Fruit fly (Drosophila melanogaster) whole organism, embryonic: Measurements from ENCODE around the gene DEF8.

Experiments used
- Antp ChIP-seq: fragments of 200-800 bp; sonication (Bioruptor generic); optimal IDR thresholded peaks from 3 replicates; lab custom pipeline; 2016; ENCODE audit warnings: missing biosample characterization, missing genetic modification characterization
- B-H2 ChIP-seq: fragments of 200-800 bp; sonication (Bioruptor generic); optimal IDR thresholded peaks from 2 replicates; lab custom pipeline; 2018; ENCODE audit warnings: missing biosample characterization, mild to moderate bottlenecking, missing genetic modification characterization
- Bteb2 ChIP-seq: fragments of 200-800 bp; sonication (Bioruptor generic); optimal IDR thresholded peaks from 2 replicates; lab custom pipeline; 2016; ENCODE audit warnings: missing biosample characterization, missing genetic modification characterization
- CG10959 ChIP-seq: fragments of 200-800 bp; sonication (Bioruptor generic); IDR thresholded peaks from 2 replicates; pipeline ENCODE4 v1.3.6; 2022; ENCODE audit warnings: missing biosample characterization, missing genetic modification characterization
- CG11504 ChIP-seq: fragments of 200-800 bp; sonication (Bioruptor generic); optimal IDR thresholded peaks from 3 replicates; lab custom pipeline; 2019; ENCODE audit warnings: missing biosample characterization, mild to moderate bottlenecking, missing genetic modification characterization, moderate library complexity
- CG12219 ChIP-seq: fragments of 200-800 bp; sonication (Bioruptor generic); optimal IDR thresholded peaks from 3 replicates; lab custom pipeline; 2018; ENCODE audit warnings: missing biosample characterization, mild to moderate bottlenecking, missing genetic modification characterization
- CG13624 ChIP-seq: fragments of 200-800 bp; sonication (Bioruptor generic); optimal IDR thresholded peaks from 2 replicates; lab custom pipeline; 2016; ENCODE audit warnings: missing biosample characterization, missing genetic modification characterization
- CG14014 ChIP-seq: fragments of 200-800 bp; sonication (Bioruptor generic); IDR thresholded peaks from 2 replicates; pipeline ENCODE4 v1.3.6; 2022; ENCODE audit warnings: missing biosample characterization, missing genetic modification characterization
- CG16779 ChIP-seq: fragments of 200-800 bp; sonication (Bioruptor generic); IDR thresholded peaks from 2 replicates; pipeline ENCODE4 v1.3.6; 2022; ENCODE audit warnings: missing biosample characterization, missing genetic modification characterization
- CG17802 ChIP-seq: fragments of 200-800 bp; sonication (Bioruptor generic); optimal IDR thresholded peaks from 2 replicates; lab custom pipeline; 2018; ENCODE audit warnings: missing biosample characterization, mild to moderate bottlenecking, missing genetic modification characterization, moderate library complexity
- CG17912 ChIP-seq: fragments of 200-800 bp; sonication (Bioruptor generic); optimal IDR thresholded peaks from 2 replicates; lab custom pipeline; 2018; ENCODE audit warnings: missing biosample characterization, mild to moderate bottlenecking, missing genetic modification characterization
- CG2120 ChIP-seq: fragments of 200-800 bp; sonication (Bioruptor generic); optimal IDR thresholded peaks from 3 replicates; lab custom pipeline; 2016; ENCODE audit warnings: missing biosample characterization, missing genetic modification characterization
- CG2875 ChIP-seq: fragments of 200-800 bp; sonication (Bioruptor generic); optimal IDR thresholded peaks from 2 replicates; lab custom pipeline; 2017; ENCODE audit warnings: missing biosample characterization, mild to moderate bottlenecking, missing genetic modification characterization, missing genetic modification reagents
- CG31388 ChIP-seq: fragments of 200-800 bp; sonication (Bioruptor generic); optimal IDR thresholded peaks from 2 replicates; lab custom pipeline; 2016; ENCODE audit warnings: missing biosample characterization, missing genetic modification characterization
- CG32532 ChIP-seq: fragments of 200-800 bp; sonication (Bioruptor generic); IDR thresholded peaks from 2 replicates; pipeline ENCODE4 v1.3.6; 2022; ENCODE audit warnings: missing biosample characterization, missing genetic modification characterization
- CG5953 ChIP-seq: fragments of 200-800 bp; sonication (Bioruptor generic); IDR thresholded peaks from 2 replicates; pipeline ENCODE4 v1.3.6; 2022; ENCODE audit warnings: missing biosample characterization, missing genetic modification characterization
- CG7786 ChIP-seq: fragments of 200-800 bp; sonication (Bioruptor generic); optimal IDR thresholded peaks from 2 replicates; lab custom pipeline; 2016; ENCODE audit warnings: missing biosample characterization, missing genetic modification characterization
- CG7987 ChIP-seq: fragments of 200-800 bp; sonication (Bioruptor generic); optimal IDR thresholded peaks from 2 replicates; lab custom pipeline; 2018; ENCODE audit warnings: missing biosample characterization, mild to moderate bottlenecking, missing genetic modification characterization, moderate library complexity
- CG8290 ChIP-seq, 3 experiments: fragments of 200-800 bp; sonication (Bioruptor generic); optimal IDR thresholded peaks; 2 replicates each; lab custom pipeline; 2016 to 2019; ENCODE audit warnings: missing biosample characterization in 3 of 3, missing genetic modification characterization in 3 of 3, mild to moderate bottlenecking in 2 of 3, moderate library complexity in 1 of 3
- CG8765 ChIP-seq: fragments of 200-800 bp; sonication (Bioruptor generic); IDR thresholded peaks from 2 replicates; pipeline ENCODE4 v1.3.6; 2022; ENCODE audit warnings: missing biosample characterization, missing genetic modification characterization
- D19A ChIP-seq: fragments of 200-800 bp; optimal IDR thresholded peaks from 3 replicates; lab custom pipeline; 2019; ENCODE audit warnings: missing biosample characterization, mild to moderate bottlenecking, missing genetic modification characterization, moderate library complexity
- GATAe ChIP-seq: fragments of 200-800 bp; sonication (Bioruptor generic); conservative IDR thresholded peaks from 2 replicates; pipeline ENCODE4 v1.3.6; 2022; ENCODE audit warnings: missing biosample characterization, missing genetic modification characterization
- HLH4C ChIP-seq: fragments of 200-800 bp; sonication (Bioruptor generic); IDR thresholded peaks from 3 replicates; pipeline ENCODE4 v1.3.6; 2022; ENCODE audit warnings: missing biosample characterization, missing genetic modification characterization; ENCODE audit not compliant: partially characterized antibody
- Hr39 ChIP-seq: fragments of >200 bp; optimal IDR thresholded peaks from 2 replicates; lab custom pipeline; 2017
- Meics ChIP-seq: fragments of 200-800 bp; sonication (Bioruptor generic); optimal IDR thresholded peaks from 2 replicates; lab custom pipeline; 2017; ENCODE audit warnings: missing biosample characterization, mild to moderate bottlenecking, missing genetic modification characterization
- NC2β ChIP-seq: fragments of 200-800 bp; sonication (Bioruptor generic); optimal IDR thresholded peaks from 2 replicates; lab custom pipeline; 2016; ENCODE audit warnings: missing biosample characterization, missing genetic modification characterization
- Oli ChIP-seq: fragments of 200-800 bp; sonication (Bioruptor generic); optimal IDR thresholded peaks from 2 replicates; lab custom pipeline; 2018; ENCODE audit warnings: missing biosample characterization, mild to moderate bottlenecking, missing genetic modification characterization, moderate library complexity
- Pdp1 ChIP-seq, 2 experiments: fragments of 200-800 bp; sonication (Bioruptor generic); optimal IDR thresholded peaks; 3 replicates each; lab custom pipeline; 2016; ENCODE audit warnings: missing biosample characterization in 2 of 2, missing genetic modification characterization in 2 of 2, mild to moderate bottlenecking in 1 of 2, moderate library complexity in 1 of 2
- Ptx1 ChIP-seq: fragments of 200-800 bp; sonication (Bioruptor generic); IDR thresholded peaks from 2 replicates; pipeline ENCODE4 v1.3.6; 2022; ENCODE audit warnings: missing biosample characterization, missing genetic modification characterization
- Sox102F ChIP-seq: fragments of 200-800 bp; sonication (Bioruptor generic); optimal IDR thresholded peaks from 2 replicates; lab custom pipeline; 2018; ENCODE audit warnings: missing biosample characterization, mild to moderate bottlenecking, missing genetic modification characterization, moderate library complexity
- cas ChIP-seq: fragments of 200-800 bp; sonication (Bioruptor generic); IDR thresholded peaks from 2 replicates; pipeline ENCODE4 v1.3.6; 2022; ENCODE audit warnings: missing biosample characterization, missing genetic modification characterization
- disco-r ChIP-seq: fragments of 200-800 bp; sonication (Bioruptor generic); optimal IDR thresholded peaks from 2 replicates; lab custom pipeline; 2016; ENCODE audit warnings: missing biosample characterization, missing genetic modification characterization
- eve ChIP-seq, 2 experiments: fragments of >200 bp; optimal IDR thresholded peaks; 2 replicates each; lab custom pipeline; 2017; ENCODE audit warnings: missing biosample characterization in 2 of 2, missing genetic modification characterization in 2 of 2
- gcm ChIP-seq: fragments of 200-800 bp; sonication (Bioruptor generic); optimal IDR thresholded peaks from 2 replicates; lab custom pipeline; 2019; ENCODE audit warnings: missing biosample characterization, mild to moderate bottlenecking, missing genetic modification characterization, moderate library complexity
- gem ChIP-seq: fragments of 200-800 bp; sonication (Bioruptor generic); optimal IDR thresholded peaks from 2 replicates; lab custom pipeline; 2019; ENCODE audit warnings: missing biosample characterization, mild to moderate bottlenecking, missing genetic modification characterization, moderate library complexity
- gro ChIP-seq: fragments of 200-800 bp; sonication (Bioruptor generic); optimal IDR thresholded peaks from 2 replicates; lab custom pipeline; 2016; ENCODE audit warnings: missing biosample characterization, missing genetic modification characterization
- ham ChIP-seq: fragments of 200-800 bp; sonication (Bioruptor generic); IDR thresholded peaks from 2 replicates; pipeline ENCODE4 v1.3.6; 2022; ENCODE audit warnings: missing biosample characterization, missing genetic modification characterization
- hbn ChIP-seq: fragments of 200-800 bp; sonication (Bioruptor generic); IDR thresholded peaks from 2 replicates; pipeline ENCODE4 v1.3.6; 2022; ENCODE audit warnings: missing biosample characterization, missing genetic modification characterization; ENCODE audit not compliant: partially characterized antibody
- her ChIP-seq: fragments of 200-800 bp; sonication (Bioruptor generic); optimal IDR thresholded peaks from 2 replicates; lab custom pipeline; 2016; ENCODE audit warnings: missing biosample characterization, missing genetic modification characterization
- kay ChIP-seq: fragments of 200-800 bp; sonication (Bioruptor generic); optimal IDR thresholded peaks from 2 replicates; lab custom pipeline; 2016; ENCODE audit warnings: missing biosample characterization, missing genetic modification characterization
- lola ChIP-seq, 3 experiments: fragments of >200 bp in 2 of 3; fragments of 200-800 bp in 1 of 3; sonication (Bioruptor generic) in 1 of 3; optimal IDR thresholded peaks; 2 replicates each; lab custom pipeline; 2017 to 2019; ENCODE audit warnings: missing biosample characterization in 3 of 3, missing genetic modification characterization in 3 of 3, mild to moderate bottlenecking in 1 of 3, moderate library complexity in 1 of 3
- odd ChIP-seq: fragments of 200-800 bp; sonication (Bioruptor generic); optimal IDR thresholded peaks from 2 replicates; lab custom pipeline; 2017; ENCODE audit warnings: missing biosample characterization, mild to moderate bottlenecking, missing genetic modification characterization
- pum ChIP-seq: fragments of 200-800 bp; sonication (Bioruptor generic); optimal IDR thresholded peaks from 2 replicates; lab custom pipeline; 2016; ENCODE audit warnings: missing biosample characterization, missing genetic modification characterization
- ranshi ChIP-seq: fragments of 200-800 bp; sonication (Bioruptor generic); IDR thresholded peaks from 2 replicates; pipeline ENCODE4 v1.3.6; 2022; ENCODE audit warnings: missing biosample characterization, missing genetic modification characterization
- row ChIP-seq: fragments of 200-800 bp; sonication (Bioruptor generic); IDR thresholded peaks from 3 replicates; pipeline ENCODE4 v1.3.6; 2022; ENCODE audit warnings: missing biosample characterization, missing genetic modification characterization
- slou ChIP-seq: fragments of 200-800 bp; sonication (Bioruptor generic); optimal IDR thresholded peaks from 3 replicates; lab custom pipeline; 2016; ENCODE audit warnings: missing biosample characterization, missing genetic modification characterization
- tll ChIP-seq, 2 experiments: fragments of 200-800 bp in 1 of 2; fragments of >200 bp in 1 of 2; sonication (Bioruptor generic) in 1 of 2; optimal IDR thresholded peaks; 2 replicates each; lab custom pipeline; 2017 to 2019; ENCODE audit warnings: missing biosample characterization in 2 of 2, missing genetic modification characterization in 2 of 2, mild to moderate bottlenecking in 1 of 2, moderate library complexity in 1 of 2
- twi ChIP-seq: fragments of 200-800 bp; optimal IDR thresholded peaks from 2 replicates; lab custom pipeline; 2019; ENCODE audit warnings: missing biosample characterization, mild to moderate bottlenecking, missing genetic modification characterization, moderate library complexity
- unpg ChIP-seq: fragments of 200-800 bp; sonication (Bioruptor generic); optimal IDR thresholded peaks from 3 replicates; lab custom pipeline; 2018; ENCODE audit warnings: missing biosample characterization, mild to moderate bottlenecking, missing genetic modification characterization, moderate library complexity
- usp ChIP-seq: fragments of >200 bp; optimal IDR thresholded peaks from 2 replicates; lab custom pipeline; 2017; ENCODE audit warnings: missing biosample characterization, missing genetic modification characterization

Gene DEF8

dm6 chr3L:12178847-12179437 is 47.0 kb downstream of the DEF8 start (continued):
- no peak for TF ChIP-seq tll (GFP tag; optimal IDR thresholded peaks at IDR 0.05; lab: Kevin White, UChicago)
- TF ChIP-seq eve (GFP tag; optimal IDR thresholded peaks at IDR 0.05; lab: Kevin White, UChicago), result no peak
- TF ChIP-seq CG11504, result peak; percentile 38
- no peak for TF ChIP-seq odd (GFP tag; lab: Kevin White, UChicago)
- no peak for TF ChIP-seq CG8765 (GFP tag; lab: Robert Waterston, UW)
- TF ChIP-seq gem (tag; lab: Kevin White, UChicago), result peak; percentile 2
- TF ChIP-seq Sox102F, result no peak
- no peak for TF ChIP-seq cas (GFP tag; lab: Robert Waterston, UW)
- no peak for TF ChIP-seq NC2β
- TF ChIP-seq D19A (tag; lab: Kevin White, UChicago), result no peak
- no peak for TF ChIP-seq CG8290 (GFP tag; optimal IDR thresholded peaks at IDR 0.05; lab: Kevin White, UChicago)
- TF ChIP-seq CG8290 (tag; optimal IDR thresholded peaks at IDR 0.05; lab: Kevin White, UChicago), result peak in 1 of 2 experiments; percentile 53
- no peak for TF ChIP-seq Ptx1 (GFP tag; lab: Robert Waterston, UW)
- peak; percentile 23; the same call in 1 of the 2 replicates for TF ChIP-seq CG32532 (GFP tag; lab: Robert Waterston, UW)
- TF ChIP-seq her, result no peak
- TF ChIP-seq CG17912 (GFP tag; lab: Kevin White, UChicago), result no peak
- no peak for TF ChIP-seq CG2875 (GFP tag; lab: Kevin White, UChicago)
- TF ChIP-seq CG17802 (tag; lab: Kevin White, UChicago), result no peak
- TF ChIP-seq B-H2, result no peak
- TF ChIP-seq slou (GFP tag; lab: Kevin White, UChicago), result no peak
- no peak for TF ChIP-seq Hr39 (lab: Kevin White, UChicago)
- no peak for TF ChIP-seq CG31388 (GFP tag; lab: Kevin White, UChicago)
- peak; percentile 44 for TF ChIP-seq CG2120 (GFP tag; lab: Kevin White, UChicago)
- TF ChIP-seq CG12219 (GFP tag; lab: Kevin White, UChicago), result no peak
- no peak for TF ChIP-seq usp (GFP tag; lab: Kevin White, UChicago)
- TF ChIP-seq gro, result peak; percentile 48
- no peak for TF ChIP-seq HLH4C (GFP tag; lab: Robert Waterston, UW)
- TF ChIP-seq Antp (GFP tag; lab: Kevin White, UChicago), result no peak
- TF ChIP-seq CG7786, result peak; percentile 22
- TF ChIP-seq GATAe (GFP tag; lab: Robert Waterston, UW), result no peak
- TF ChIP-seq CG13624, result no peak
- no peak for TF ChIP-seq twi (tag; lab: Kevin White, UChicago)
- TF ChIP-seq hbn (GFP tag; lab: Robert Waterston, UW), result no peak
- peak; percentile 50; the same call in 2 of the 3 replicates for TF ChIP-seq row (GFP tag; lab: Robert Waterston, UW)
- TF ChIP-seq CG7987, result no peak
- TF ChIP-seq kay, result peak; percentile 5
- no peak for TF ChIP-seq CG10959 (GFP tag; lab: Robert Waterston, UW)
- no peak for TF ChIP-seq ham
- TF ChIP-seq ranshi (GFP tag; lab: Robert Waterston, UW), result no peak
- TF ChIP-seq CG14014 (GFP tag; lab: Robert Waterston, UW), result peak; percentile 25; the same call in 1 of the 2 replicates
- no peak for TF ChIP-seq unpg (GFP tag; lab: Kevin White, UChicago)
- TF ChIP-seq Oli, result no peak
- TF ChIP-seq lola (GFP tag; optimal IDR thresholded peaks at IDR 0.05; lab: Kevin White, UChicago), result no peak
- TF ChIP-seq CG16779 (GFP tag; lab: Robert Waterston, UW), result no peak
- no peak for TF ChIP-seq disco-r (GFP tag; lab: Kevin White, UChicago)
- TF ChIP-seq Meics (GFP tag; lab: Kevin White, UChicago), result peak; percentile 24
- no peak for TF ChIP-seq Bteb2
- TF ChIP-seq gcm (GFP tag; lab: Kevin White, UChicago), result no peak
- TF ChIP-seq Pdp1 (GFP tag; optimal IDR thresholded peaks at IDR 0.05; lab: Kevin White, UChicago), result peak in 1 of 2 experiments; percentile 83
- no peak for TF ChIP-seq pum
- no peak for TF ChIP-seq CG5953 (GFP tag; lab: Robert Waterston, UW)
